Worm (Caenorhabditis elegans) whole organism, late embryonic: ENCODE data around the gene lrch-1.

Experiments used
- elt-2 ChIP-seq: sonication (generic microtip); optimal IDR thresholded peaks from 2 replicates; lab custom pipeline; 2016; ENCODE audit warnings: missing genetic modification reagents, missing genetic modification characterization, missing compliant biosample characterization
- lin-11 ChIP-seq: fragments of 200-800 bp; sonication (Bioruptor generic); optimal IDR thresholded peaks from 2 replicates; lab custom pipeline; 2018; ENCODE audit warnings: mild to moderate bottlenecking, missing genetic modification characterization, missing compliant biosample characterization
- sox-4 ChIP-seq: sonication (generic microtip); optimal IDR thresholded peaks from 2 replicates; lab custom pipeline; 2017; ENCODE audit warnings: mild to moderate bottlenecking, missing genetic modification characterization, inconsistent platforms, missing compliant biosample characterization
- zip-5 ChIP-seq: sonication (generic microtip); optimal IDR thresholded peaks from 2 replicates; lab custom pipeline; 2016; ENCODE audit warnings: missing genetic modification characterization, missing compliant biosample characterization

DNA sequence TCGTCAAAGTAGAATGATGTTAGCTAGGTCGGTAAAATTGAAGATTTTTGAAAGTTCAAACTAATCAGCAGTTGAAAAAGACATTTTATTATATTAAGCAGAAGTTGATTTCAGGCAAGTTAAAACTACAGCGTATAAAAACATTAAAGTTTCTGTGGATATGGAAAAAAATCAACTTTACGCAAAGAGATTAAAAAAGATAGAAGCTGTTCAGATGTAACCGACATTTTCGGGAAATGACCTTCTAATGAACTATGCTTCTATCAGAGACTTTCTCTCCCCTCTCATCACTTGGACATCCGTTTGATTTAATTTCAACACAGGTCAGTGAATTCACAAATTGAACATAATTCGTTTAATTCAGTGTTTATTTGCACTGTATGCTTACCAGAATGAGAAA lies 36.2 kb downstream of the lrch-1 start, which contains the start of gene T13C5.7:
- TF ChIP-seq sox-4 (tag; lab: Kevin White, UChicago): no peak
- TF ChIP-seq lin-11 (tag; lab: Kevin White, UChicago): no peak
- TF ChIP-seq elt-2: no peak
- TF ChIP-seq zip-5 (tag; lab: Kevin White, UChicago): no peak
